Fruit fly (Drosophila melanogaster) S2 (cell line): ENCODE data around the gene CG45428.

Experiments used
- CG8478 ChIP-seq: fragments of >200 bp; optimal IDR thresholded peaks from 2 replicates; lab custom pipeline; 2018
- CTCF ChIP-seq, 2 experiments: fragments of >200 bp; optimal IDR thresholded peaks; 2 replicates each; lab custom pipeline; 2018

Gene CG45428

DNA sequence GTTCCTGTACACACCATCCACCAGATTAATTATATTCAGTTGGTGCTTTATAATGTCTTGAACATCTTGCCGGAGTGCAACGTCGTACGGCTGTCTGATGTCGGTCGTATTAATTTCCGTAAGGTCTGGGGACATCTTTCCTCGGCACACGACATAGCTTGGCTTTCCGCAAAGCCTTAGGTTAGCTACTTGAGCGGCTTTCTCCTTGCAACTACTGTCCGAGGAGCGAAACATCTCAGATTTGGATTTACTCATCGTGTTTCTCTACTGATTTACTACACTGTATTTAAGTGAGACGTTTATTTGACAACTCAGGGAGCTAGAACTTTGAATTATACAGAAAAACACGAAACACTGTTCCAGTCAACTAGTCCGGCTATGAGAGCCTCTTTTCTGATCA, at the start of gene CG45428, which contains the start of gene CG11226:
CG45428 (minus strand) TSS at position 303 of the 400 bp plus-strand sequence.
CG11226 (plus strand) TSS at position 301 of the 400 bp plus-strand sequence.
- TF ChIP-seq CG8478 (no peak), CTCF (optimal IDR thresholded peaks at IDR 0.05; lab: Kevin White, UChicago) (no peak)

DNA sequence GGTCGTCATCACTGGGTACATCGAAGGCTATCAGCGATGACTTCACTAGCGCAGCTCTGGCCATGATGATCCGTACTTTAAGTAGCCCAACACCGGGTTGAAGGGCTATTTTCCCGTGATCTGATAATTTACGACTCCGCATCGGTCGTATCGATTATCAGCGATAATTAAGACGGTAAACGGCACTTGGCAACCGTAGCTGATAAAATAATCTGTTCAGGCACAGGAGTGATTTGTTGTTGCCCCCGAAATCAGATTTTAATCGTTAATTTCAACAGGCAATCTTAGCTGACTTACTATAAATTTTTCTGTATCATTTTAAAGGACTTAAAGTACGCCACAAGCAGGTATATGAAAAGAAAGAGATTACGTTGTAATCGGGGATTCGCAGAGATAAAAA, 49.0 kb upstream of the CG45428 start:
- no peak for TF ChIP-seq CTCF (optimal IDR thresholded peaks at IDR 0.05; lab: Kevin White, UChicago)
- no peak for TF ChIP-seq CG8478

DNA sequence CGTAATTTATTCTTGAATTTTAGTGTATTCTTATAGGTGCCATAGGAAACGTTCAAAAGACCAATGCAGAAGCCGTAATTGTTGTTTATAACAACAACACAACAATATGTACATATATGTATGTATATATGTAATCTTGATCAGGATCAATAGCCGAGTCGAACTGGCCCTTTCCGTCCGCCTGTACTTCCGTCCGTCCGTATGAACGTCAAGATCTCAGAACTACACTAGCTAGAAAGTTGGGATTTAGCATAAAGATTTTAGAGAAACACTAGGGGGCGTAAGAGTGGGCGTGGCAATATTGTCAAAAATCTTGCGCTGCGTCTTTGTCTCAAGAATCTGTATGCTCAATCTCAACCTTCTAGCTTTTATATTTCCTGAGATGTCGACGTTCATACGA, 47.6 kb upstream of the CG45428 start:
- TF ChIP-seq CTCF (optimal IDR thresholded peaks at IDR 0.05; lab: Kevin White, UChicago), result no peak
- TF ChIP-seq CG8478, result no peak

DNA sequence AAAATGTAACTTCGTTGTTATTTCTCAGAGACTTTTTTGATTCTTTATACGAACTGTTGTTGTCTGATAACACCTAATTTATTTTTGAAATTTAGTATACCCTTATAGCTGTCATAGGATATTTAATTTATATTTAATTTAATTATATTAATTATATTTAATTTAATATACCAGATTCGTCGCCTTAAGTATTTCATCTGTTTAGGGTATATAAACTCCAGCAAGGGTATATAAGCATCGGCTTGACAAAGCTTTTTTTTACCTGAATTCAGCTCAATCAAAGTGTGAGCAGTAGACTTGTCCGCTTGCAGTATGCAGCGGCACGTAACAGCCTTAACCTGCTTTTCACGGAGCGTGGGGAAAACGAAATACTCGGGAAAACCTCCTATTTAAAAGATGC, 46.8 kb upstream of the CG45428 start:
- TF ChIP-seq CG8478 (no peak), CTCF (optimal IDR thresholded peaks at IDR 0.05; lab: Kevin White, UChicago) (no peak)

DNA sequence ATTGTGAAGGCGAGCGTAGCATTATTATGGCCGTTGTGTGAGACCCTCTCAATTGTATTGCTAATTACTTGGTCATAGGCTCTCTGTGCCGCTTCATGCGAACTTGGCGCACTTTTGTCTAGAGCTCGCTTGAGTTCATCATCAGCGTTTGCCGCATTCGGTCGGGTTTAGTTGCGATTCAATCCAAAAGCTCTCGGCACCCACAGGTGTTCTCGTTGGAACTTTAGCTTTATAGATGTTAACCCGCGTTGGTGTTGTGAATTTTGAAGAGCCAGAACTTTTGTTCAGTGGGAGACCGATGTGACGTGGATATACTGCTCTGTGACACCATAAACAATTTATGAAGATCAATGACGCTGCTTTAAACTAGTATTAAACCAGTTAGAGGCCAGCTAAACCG, 44.0 kb upstream of the CG45428 start, which contains the start of gene slif:
slif (plus strand) TSS at position 132 of the 400 bp plus-strand sequence.
- TF ChIP-seq CTCF (optimal IDR thresholded peaks at IDR 0.05; lab: Kevin White, UChicago) (no peak), CG8478 (no peak)

dm6 chr3L:22879344-22879723, 42.5 kb upstream of the CG45428 start:
- TF ChIP-seq CG8478 (no peak), CTCF (optimal IDR thresholded peaks at IDR 0.05; lab: Kevin White, UChicago) (no peak)

DNA sequence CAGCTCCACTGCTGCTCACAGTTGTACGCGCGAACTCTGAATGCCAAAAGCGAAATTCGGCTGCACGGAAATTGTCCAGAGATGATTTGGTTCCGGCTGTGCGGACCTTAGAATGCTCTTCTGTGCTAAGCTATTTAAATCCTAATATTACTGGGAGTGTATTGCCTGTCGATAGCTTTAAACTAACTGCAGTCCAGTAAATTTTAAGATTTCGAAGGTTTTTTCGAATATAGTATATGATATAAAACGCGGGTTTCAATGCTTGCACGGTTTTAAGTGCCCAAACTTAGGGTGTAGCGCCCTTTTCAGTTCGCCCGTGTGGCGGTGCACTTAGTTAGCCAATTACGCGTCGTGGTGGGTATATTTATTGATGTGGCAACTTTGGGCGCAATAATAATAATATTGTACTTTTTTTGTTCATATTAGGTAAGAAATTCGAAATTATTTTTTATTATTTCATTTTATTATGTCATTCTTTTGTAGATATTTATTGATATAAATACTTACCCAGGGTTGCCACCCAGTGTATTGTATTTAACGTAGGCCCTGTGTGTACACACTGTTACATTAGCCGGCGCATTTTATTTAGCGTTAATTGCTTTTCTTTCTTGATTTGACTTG, 42.0 kb upstream of the CG45428 start, which contains the start of the genes Chro and Ssl1:
Chro (minus strand) TSS at position 262 of the 621 bp plus-strand sequence.
Ssl1 (plus strand) TSS at position 367 of the 621 bp plus-strand sequence.
- no peak for TF ChIP-seq CG8478

- TF ChIP-seq CTCF (optimal IDR thresholded peaks at IDR 0.05; lab: Kevin White, UChicago) (no peak), CG8478 (no peak)
Measured at dm6 chr3L:22877934-22878333, 41.1 kb upstream of the CG45428 start.

dm6 chr3L:22871845-22872361, 35.0 kb upstream of the CG45428 start, which contains the start of the genes CG11109 and Arf1:
Gene CG11109, plus strand, starts transcription at chr3L:22872200.
Gene Arf1, minus strand, starts transcription at chr3L:22872231.
- TF ChIP-seq CTCF (optimal IDR thresholded peaks at IDR 0.05; lab: Kevin White, UChicago) (no peak), CG8478 (no peak)

DNA sequence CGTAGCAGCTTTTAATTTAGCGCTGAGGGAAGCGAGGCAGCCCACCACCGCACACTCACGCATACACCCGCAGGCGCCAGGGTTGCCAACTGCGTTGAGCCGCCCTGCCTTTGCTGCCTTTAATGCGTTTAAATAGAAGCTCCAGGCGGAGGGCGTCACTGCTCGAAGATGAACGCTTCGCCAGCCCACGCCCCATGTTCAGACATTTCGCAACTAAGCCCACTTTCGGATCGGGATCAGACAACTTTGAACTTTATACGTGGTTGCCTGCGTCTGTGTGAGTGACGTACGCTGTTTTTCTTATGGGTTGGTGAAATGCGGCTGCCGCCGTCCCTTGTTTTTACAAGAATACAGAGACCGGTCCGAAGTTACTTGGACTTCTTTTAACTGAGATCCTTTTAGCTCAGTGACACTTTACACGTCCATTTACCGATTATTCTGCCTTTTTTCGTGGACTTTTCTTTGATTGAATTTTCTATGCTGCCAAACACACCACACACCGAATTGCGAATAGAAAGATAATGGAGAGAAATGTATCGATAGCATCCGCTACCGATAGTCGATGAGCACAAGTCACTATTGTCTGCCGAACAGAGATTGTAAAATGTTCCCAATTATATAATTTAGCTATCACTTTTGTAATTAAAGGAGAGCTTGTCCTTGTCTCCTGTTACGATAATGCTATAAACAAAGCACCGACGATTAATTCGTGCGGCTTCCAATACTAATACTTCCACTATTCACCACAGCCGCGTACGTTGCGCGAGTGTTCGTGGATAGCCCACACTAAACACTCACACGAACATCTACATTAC, 34.4 kb upstream of the CG45428 start:
- TF ChIP-seq CTCF (optimal IDR thresholded peaks at IDR 0.05; lab: Kevin White, UChicago) (no peak), CG8478 (no peak)

dm6 chr3L:22870378-22870777, 33.5 kb upstream of the CG45428 start:
- TF ChIP-seq CG8478 (no peak), CTCF (optimal IDR thresholded peaks at IDR 0.05; lab: Kevin White, UChicago) (no peak)

- no peak for TF ChIP-seq CTCF (optimal IDR thresholded peaks at IDR 0.05; lab: Kevin White, UChicago)
- TF ChIP-seq CG8478, result no peak
Measured at dm6 chr3L:22868070-22868469, 31.2 kb upstream of the CG45428 start, which contains the start of gene EMC4. Gene EMC4, minus strand, starts transcription at chr3L:22868243.

dm6 chr3L:22865061-22865418, 28.2 kb upstream of the CG45428 start:
- no peak for TF ChIP-seq CG8478
- TF ChIP-seq CTCF (optimal IDR thresholded peaks at IDR 0.05; lab: Kevin White, UChicago), result no peak

DNA sequence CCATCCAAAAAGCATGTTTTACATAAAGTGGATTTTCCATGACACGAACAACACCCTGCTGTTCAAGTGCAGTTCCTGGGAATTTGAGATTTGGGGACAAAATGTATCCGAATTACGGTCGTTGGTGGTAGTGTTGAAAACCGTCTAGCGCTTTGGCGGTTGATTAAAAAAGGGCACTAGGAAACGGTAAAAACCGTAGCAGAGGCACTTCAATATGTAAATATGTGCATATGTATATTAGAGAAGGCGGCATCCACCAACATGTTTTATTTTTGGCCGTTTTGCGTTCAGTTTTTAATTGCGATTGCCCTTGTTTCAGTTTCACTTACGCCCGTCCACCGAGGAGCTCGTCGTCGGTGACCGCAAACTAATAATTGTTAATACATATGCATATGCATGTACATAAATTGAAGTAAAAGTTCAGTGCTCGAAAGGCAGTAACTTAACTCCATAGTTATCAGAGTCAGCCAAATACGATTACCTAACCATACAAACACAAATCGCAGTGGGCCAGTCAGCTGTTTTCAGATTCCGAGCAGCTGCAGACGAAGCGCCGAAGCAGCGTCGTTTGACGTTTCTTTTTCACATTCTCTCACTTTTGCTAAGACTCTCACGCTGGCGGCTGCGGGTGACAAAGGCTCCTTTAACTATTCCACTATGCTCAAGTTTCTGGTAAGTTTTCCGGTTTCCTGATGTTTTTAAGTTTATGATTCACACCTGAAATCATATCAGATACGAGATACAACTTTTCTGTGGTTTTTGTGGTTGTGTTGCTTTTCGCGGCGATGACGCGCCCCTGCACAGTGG, 27.6 kb upstream of the CG45428 start, which contains the start of gene CG33170:
CG33170 (plus strand) TSS at position 347 of the 807 bp plus-strand sequence.
- no peak for TF ChIP-seq CTCF (optimal IDR thresholded peaks at IDR 0.05; lab: Kevin White, UChicago)
- no peak for TF ChIP-seq CG8478
